Worm (Caenorhabditis elegans) whole organism, L4 larva: ENCODE measurements around the gene pag-3.
A peak's percentile ranks its signal among the peaks of the same experiment; 100 is the strongest.

ENCODE experiments used
- D1046.2 ChIP-seq: fragments of 200-800 bp; sonication (Bioruptor generic); IDR thresholded peaks from 2 replicates; pipeline ENCODE4 v1.3.6; 2022; ENCODE audit warnings: missing genetic modification characterization, missing compliant biosample characterization
- F44E2.7 ChIP-seq: fragments of 200-800 bp; sonication (Bioruptor generic); IDR thresholded peaks from 2 replicates; pipeline ENCODE4 v2.1.2; 2022; ENCODE audit warnings: missing genetic modification characterization, missing compliant biosample characterization
- F49E8.2 ChIP-seq: sonication (generic microtip); optimal IDR thresholded peaks from 2 replicates; lab custom pipeline; 2016; ENCODE audit warnings: missing compliant biosample characterization, mild to moderate bottlenecking, missing genetic modification characterization, borderline replicate concordance
- T20F7.1 ChIP-seq: fragments of 200-800 bp; sonication (Bioruptor generic); optimal IDR thresholded peaks from 2 replicates; lab custom pipeline; 2018; ENCODE audit warnings: mild to moderate bottlenecking, missing genetic modification characterization, missing compliant biosample characterization
- Y75B8A.6 ChIP-seq: fragments of 200-800 bp; sonication (Bioruptor generic); IDR thresholded peaks from 2 replicates; pipeline ENCODE4 v1.3.6; 2022; ENCODE audit warnings: missing genetic modification reagents, missing genetic modification characterization, missing compliant biosample characterization
- ZK546.5 ChIP-seq, 2 experiments: sonication (generic microtip); optimal IDR thresholded peaks; 2 replicates each; lab custom pipeline; 2017; ENCODE audit warnings: missing biosample characterization in 2 of 2, missing genetic modification characterization in 2 of 2
- attf-4 ChIP-seq: sonication (generic microtip); optimal IDR thresholded peaks from 3 replicates; lab custom pipeline; 2017; ENCODE audit warnings: missing biosample characterization, missing genetic modification characterization
- ceh-28 ChIP-seq: fragments of 150-350 bp; optimal IDR thresholded peaks from 2 replicates; lab custom pipeline; 2014; ENCODE audit warnings: missing biosample characterization, missing genetic modification reagents, missing genetic modification characterization
- ceh-44 ChIP-seq: fragments of 200-800 bp; sonication (Bioruptor generic); IDR thresholded peaks from 2 replicates; pipeline ENCODE4 v1.3.6; 2022; ENCODE audit warnings: missing genetic modification reagents, missing genetic modification characterization, missing compliant biosample characterization
- ceh-62 ChIP-seq: sonication (generic microtip); optimal IDR thresholded peaks from 2 replicates; lab custom pipeline; 2017; ENCODE audit warnings: missing biosample characterization, missing genetic modification characterization
- cey-2 ChIP-seq: sonication (generic microtip); optimal IDR thresholded peaks from 3 replicates; lab custom pipeline; 2017; ENCODE audit warnings: missing genetic modification characterization, mild to moderate bottlenecking, missing compliant biosample characterization, antibody characterized with exemption, borderline replicate concordance; ENCODE audit not compliant: insufficient read depth
- daf-16 ChIP-seq, 3 experiments: sonication (generic microtip); optimal IDR thresholded peaks; 2 replicates each; lab custom pipeline; 2016 to 2017; ENCODE audit warnings: missing genetic modification characterization in 3 of 3, missing genetic modification reagents in 3 of 3, mild to moderate bottlenecking in 2 of 3, missing compliant biosample characterization in 2 of 3, missing biosample characterization in 1 of 3, moderate library complexity in 1 of 3
- dmd-6 ChIP-seq: fragments of 200-800 bp; sonication (Bioruptor generic); IDR thresholded peaks from 2 replicates; pipeline ENCODE4 v1.3.6; 2022; ENCODE audit warnings: missing genetic modification reagents, missing genetic modification characterization, missing compliant biosample characterization
- dmd-8 ChIP-seq: fragments of 200-800 bp; sonication (Bioruptor generic); IDR thresholded peaks from 2 replicates; pipeline ENCODE4 v1.3.6; 2022; ENCODE audit warnings: missing genetic modification characterization, missing compliant biosample characterization
- dve-1 ChIP-seq: sonication (generic microtip); optimal IDR thresholded peaks from 2 replicates; lab custom pipeline; 2017; ENCODE audit warnings: antibody characterized with exemption, mild to moderate bottlenecking, missing genetic modification characterization, missing compliant biosample characterization; ENCODE audit not compliant: insufficient read depth
- egl-43 ChIP-seq: fragments of 200-800 bp; sonication (Bioruptor generic); IDR thresholded peaks from 2 replicates; pipeline ENCODE4 v1.3.6; 2022; ENCODE audit warnings: missing genetic modification reagents, missing genetic modification characterization, missing compliant biosample characterization
- fkh-10 ChIP-seq: fragments of 150-350 bp; optimal IDR thresholded peaks from 2 replicates; lab custom pipeline; 2014; ENCODE audit warnings: missing biosample characterization, missing genetic modification reagents, missing genetic modification characterization
- hlh-11 ChIP-seq: fragments of 200-800 bp; sonication (Bioruptor generic); optimal IDR thresholded peaks from 2 replicates; lab custom pipeline; 2018; ENCODE audit warnings: mild to moderate bottlenecking, missing genetic modification characterization, missing compliant biosample characterization
- hlh-30 ChIP-seq: sonication (generic microtip); optimal IDR thresholded peaks from 2 replicates; lab custom pipeline; 2017; ENCODE audit warnings: antibody characterized with exemption, mild to moderate bottlenecking, missing genetic modification characterization, missing compliant biosample characterization; ENCODE audit not compliant: insufficient read depth
- lim-7 ChIP-seq: fragments of 200-800 bp; sonication (Bioruptor generic); IDR thresholded peaks from 2 replicates; pipeline ENCODE4 v1.3.6; 2022; ENCODE audit warnings: missing genetic modification characterization, missing compliant biosample characterization
- lin-13 ChIP-seq: fragments of 150-350 bp; optimal IDR thresholded peaks from 2 replicates; lab custom pipeline; 2014; ENCODE audit warnings: missing biosample characterization, missing genetic modification reagents, missing genetic modification characterization
- lin-15B ChIP-seq: fragments of 150-350 bp; sonication (generic microtip); optimal IDR thresholded peaks from 3 replicates; lab custom pipeline; 2014; ENCODE audit warnings: missing biosample characterization, missing genetic modification characterization
- lin-29 ChIP-seq: fragments of 200-800 bp; sonication (Bioruptor generic); IDR thresholded peaks from 2 replicates; pipeline ENCODE4 v1.3.6; 2022; ENCODE audit warnings: missing genetic modification reagents, missing genetic modification characterization, missing compliant biosample characterization
- lin-38 ChIP-seq: fragments of 200-800 bp; sonication (Bioruptor generic); IDR thresholded peaks from 2 replicates; pipeline ENCODE4 v1.3.6; 2022; ENCODE audit warnings: missing genetic modification reagents, missing genetic modification characterization, missing compliant biosample characterization
- lir-3 ChIP-seq: sonication (generic microtip); optimal IDR thresholded peaks from 2 replicates; lab custom pipeline; 2016; ENCODE audit warnings: mild to moderate bottlenecking, missing genetic modification characterization, missing compliant biosample characterization
- lsy-2 ChIP-seq, 2 experiments: fragments of 150-350 bp in 1 of 2; sonication (generic microtip) in 1 of 2; optimal IDR thresholded peaks; 2 replicates each; lab custom pipeline; 2014 to 2017; ENCODE audit warnings: missing biosample characterization in 2 of 2, missing genetic modification characterization in 2 of 2
- madf-5 ChIP-seq, 2 experiments: fragments of 200-800 bp; sonication (Bioruptor generic); IDR thresholded peaks; 2 replicates each; pipeline ENCODE4 v1.3.6; 2022; ENCODE audit warnings: missing compliant biosample characterization in 2 of 2, missing genetic modification characterization in 2 of 2
- mep-1 ChIP-seq: fragments of 150-350 bp; sonication (generic microtip); optimal IDR thresholded peaks from 3 replicates; lab custom pipeline; 2014; ENCODE audit warnings: missing biosample characterization, missing genetic modification characterization
- mes-2 ChIP-seq: sonication (generic microtip); optimal IDR thresholded peaks from 2 replicates; lab custom pipeline; 2016; ENCODE audit warnings: missing genotype, mild to moderate bottlenecking, missing genetic modification characterization, missing compliant biosample characterization; ENCODE audit not compliant: poor library complexity, severe bottlenecking
- nhr-10 ChIP-seq: fragments of 150-350 bp; optimal IDR thresholded peaks from 2 replicates; lab custom pipeline; 2014; ENCODE audit warnings: missing biosample characterization, missing genetic modification characterization
- nhr-102 ChIP-seq: sonication (generic microtip); optimal IDR thresholded peaks from 2 replicates; lab custom pipeline; 2016; ENCODE audit warnings: mild to moderate bottlenecking, missing genetic modification characterization, moderate library complexity, missing compliant biosample characterization
- nhr-111 ChIP-seq: fragments of 200-800 bp; sonication (Bioruptor generic); optimal IDR thresholded peaks from 2 replicates; lab custom pipeline; 2018; ENCODE audit warnings: mild to moderate bottlenecking, missing genetic modification characterization, missing compliant biosample characterization
- nhr-237 ChIP-seq: sonication (generic microtip); optimal IDR thresholded peaks from 2 replicates; lab custom pipeline; 2017; ENCODE audit warnings: missing biosample characterization, missing genetic modification characterization
- nhr-25 ChIP-seq: sonication (generic microtip); optimal IDR thresholded peaks from 2 replicates; lab custom pipeline; 2017; ENCODE audit warnings: missing genetic modification characterization, mild to moderate bottlenecking, missing compliant biosample characterization, antibody characterized with exemption, moderate library complexity, borderline replicate concordance; ENCODE audit not compliant: insufficient read depth
- nhr-28 ChIP-seq: fragments of 150-350 bp; optimal IDR thresholded peaks from 2 replicates; lab custom pipeline; 2014; ENCODE audit warnings: missing biosample characterization, missing genetic modification characterization
- nhr-41 ChIP-seq: fragments of 200-800 bp; sonication (Bioruptor generic); IDR thresholded peaks from 2 replicates; pipeline ENCODE4 v1.3.6; 2022; ENCODE audit warnings: missing genetic modification reagents, missing genetic modification characterization, missing compliant biosample characterization
- nhr-48 ChIP-seq: sonication (generic microtip); optimal IDR thresholded peaks from 2 replicates; lab custom pipeline; 2016; ENCODE audit warnings: mild to moderate bottlenecking, missing genetic modification characterization, missing compliant biosample characterization
- pha-4 ChIP-seq, 2 experiments: fragments of 150-350 bp in 1 of 2; fragments of 200-800 bp in 1 of 2; sonication (Bioruptor generic) in 1 of 2; IDR thresholded peaks in 1 of 2; optimal IDR thresholded peaks in 1 of 2; 2 replicates each; pipeline versions ENCODE4 v1.3.6 to Lab custom; 2014 to 2022; ENCODE audit warnings: missing genetic modification characterization in 2 of 2, missing genetic modification reagents in 2 of 2, missing biosample characterization in 1 of 2, missing compliant biosample characterization in 1 of 2
- php-3 ChIP-seq: fragments of 200-800 bp; sonication (Bioruptor generic); IDR thresholded peaks from 2 replicates; pipeline ENCODE4 v1.3.6; 2022; ENCODE audit warnings: missing genetic modification reagents, missing genetic modification characterization, missing compliant biosample characterization
- pqm-1 ChIP-seq: sonication (generic microtip); optimal IDR thresholded peaks from 2 replicates; lab custom pipeline; 2017; ENCODE audit warnings: missing biosample characterization, missing genetic modification characterization
- spr-3 ChIP-seq: fragments of 200-800 bp; sonication (Bioruptor generic); optimal IDR thresholded peaks from 2 replicates; lab custom pipeline; 2018; ENCODE audit warnings: mild to moderate bottlenecking, missing genetic modification characterization, missing compliant biosample characterization
- unc-130 ChIP-seq: sonication (generic microtip); optimal IDR thresholded peaks from 2 replicates; lab custom pipeline; 2016; ENCODE audit warnings: missing genetic modification reagents, missing genetic modification characterization, missing compliant biosample characterization
- unc-62 ChIP-seq, 3 experiments: fragments of 150-350 bp in 1 of 3; sonication (generic microtip); optimal IDR thresholded peaks in 2 of 3; peaks in 1 of 3; 1 replicate in 1 of 3; 2 replicates in 2 of 3; lab custom pipeline; 2014 to 2017; ENCODE audit warnings: missing biosample characterization in 3 of 3, missing genetic modification characterization in 3 of 3, missing genetic modification reagents in 3 of 3, missing genotype in 1 of 3
- vab-7 ChIP-seq: fragments of 200-800 bp; sonication (Bioruptor generic); IDR thresholded peaks from 2 replicates; pipeline ENCODE4 v1.3.6; 2022; ENCODE audit warnings: missing genetic modification reagents, missing genetic modification characterization, missing compliant biosample characterization
- zag-1 ChIP-seq: fragments of 150-350 bp; optimal IDR thresholded peaks from 2 replicates; lab custom pipeline; 2014; ENCODE audit warnings: missing biosample characterization, missing genetic modification characterization
- zfp-2 ChIP-seq: sonication (generic microtip); optimal IDR thresholded peaks from 2 replicates; lab custom pipeline; 2016; ENCODE audit warnings: mild to moderate bottlenecking, missing genetic modification characterization, missing compliant biosample characterization

pag-3 gene

DNA sequence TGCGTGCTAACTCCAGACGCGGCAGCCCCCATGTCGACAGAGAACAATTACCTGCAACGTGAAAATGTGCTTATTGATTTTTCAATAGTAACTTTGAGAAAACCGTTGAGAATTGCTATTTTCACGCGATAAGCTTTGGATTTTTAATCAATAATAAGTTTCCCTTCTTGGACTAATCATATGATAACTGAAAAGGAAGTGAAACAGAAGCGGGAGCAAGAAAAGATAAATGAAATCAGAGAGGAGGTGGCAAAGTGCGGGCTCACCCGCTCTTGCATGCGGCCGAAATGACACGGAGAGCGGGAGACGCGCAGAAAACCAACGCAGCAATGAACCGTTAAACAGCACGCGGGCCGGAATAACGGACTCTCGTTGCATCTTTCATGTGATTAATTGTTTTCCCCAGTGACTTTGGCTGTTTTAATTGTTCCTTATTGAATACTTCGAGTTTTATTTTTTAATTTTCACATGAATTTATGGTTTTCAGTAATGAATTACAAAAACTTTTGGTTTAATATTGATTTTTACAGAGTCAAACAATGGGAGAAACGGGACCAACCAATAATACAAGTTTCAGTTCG is 15.9 kb upstream of the pag-3 start, which contains the start of the genes flwr-1 and tbc-1 (continued):
- no peak for TF ChIP-seq nhr-237 (tag; lab: Kevin White, UChicago)
- no peak for TF ChIP-seq zag-1 (tag; lab: Kevin White, UChicago)
- no peak for TF ChIP-seq unc-130
- no peak for TF ChIP-seq unc-62 (GFP tag; optimal IDR thresholded peaks at IDR 0.05 in 1 of 2; lab: Kevin White, UChicago)
- no peak for TF ChIP-seq unc-62 (tag; optimal IDR thresholded peaks at IDR 0.05; lab: Kevin White, UChicago)
- TF ChIP-seq mes-2: peak; percentile 51
- TF ChIP-seq spr-3 (GFP tag; lab: Kevin White, UChicago): no peak
- TF ChIP-seq ceh-28 (tag; lab: Kevin White, UChicago): peak; percentile 35
- TF ChIP-seq fkh-10 (GFP tag; lab: Kevin White, UChicago): no peak
- TF ChIP-seq dmd-8: no peak
- TF ChIP-seq dve-1 (tag; lab: Kevin White, UChicago): peak; percentile 47
- TF ChIP-seq F49E8.2: no peak
- no peak for TF ChIP-seq nhr-41 (GFP tag; lab: Robert Waterston, UW)
- no peak for TF ChIP-seq nhr-102
- TF ChIP-seq attf-4: no peak
- no peak for TF ChIP-seq daf-16 (GFP tag; optimal IDR thresholded peaks at IDR 0.05; lab: Kevin White, UChicago)
- TF ChIP-seq daf-16 (tag; optimal IDR thresholded peaks at IDR 0.05; lab: Kevin White, UChicago): peak; percentile 41
- TF ChIP-seq vab-7 (GFP tag; lab: Robert Waterston, UW): no peak
- peak; percentile 47 for TF ChIP-seq hlh-11 (tag; lab: Kevin White, UChicago)
- TF ChIP-seq nhr-28 (tag; lab: Kevin White, UChicago): peak; percentile 10
- TF ChIP-seq T20F7.1 (GFP tag; lab: Kevin White, UChicago): peak; percentile 94
- no peak for TF ChIP-seq zfp-2 (tag; lab: Kevin White, UChicago)
- no peak for TF ChIP-seq lin-15B (tag; lab: Kevin White, UChicago)
- TF ChIP-seq lin-13 (GFP tag; lab: Kevin White, UChicago): no peak
- no peak for TF ChIP-seq lsy-2 (tag; optimal IDR thresholded peaks at IDR 0.05; lab: Kevin White, UChicago)
- no peak for TF ChIP-seq F44E2.7 (GFP tag; lab: Robert Waterston, UW)
- TF ChIP-seq hlh-30 (tag; lab: Kevin White, UChicago): peak; percentile 81
- no peak for TF ChIP-seq lim-7 (GFP tag; lab: Robert Waterston, UW)
- no peak for TF ChIP-seq php-3
- no peak for TF ChIP-seq lin-29 (GFP tag; lab: Robert Waterston, UW)
- no peak for TF ChIP-seq madf-5 (GFP tag; IDR thresholded peaks at IDR 0.05; lab: Robert Waterston, UW)
- TF ChIP-seq ZK546.5 (tag; optimal IDR thresholded peaks at IDR 0.05; lab: Kevin White, UChicago): no peak
- TF ChIP-seq ceh-62: no peak
- no peak for TF ChIP-seq nhr-10 (tag; lab: Kevin White, UChicago)
- TF ChIP-seq nhr-25 (tag; lab: Kevin White, UChicago): no peak
- no peak for TF ChIP-seq mep-1 (tag; lab: Kevin White, UChicago)
- no peak for TF ChIP-seq nhr-48 (tag; lab: Kevin White, UChicago)
- TF ChIP-seq ceh-44: no peak
- TF ChIP-seq Y75B8A.6 (GFP tag; lab: Robert Waterston, UW): no peak
- no peak for TF ChIP-seq lin-38
- no peak for TF ChIP-seq D1046.2 (GFP tag; lab: Robert Waterston, UW)
- TF ChIP-seq pqm-1 (tag; lab: Kevin White, UChicago): peak; percentile 29
- no peak for TF ChIP-seq egl-43 (GFP tag; lab: Robert Waterston, UW)
- TF ChIP-seq lir-3 (tag; lab: Kevin White, UChicago): no peak
- no peak for TF ChIP-seq nhr-111 (GFP tag; lab: Kevin White, UChicago)
- no peak for TF ChIP-seq pha-4 (GFP tag; IDR thresholded peaks at IDR 0.05; lab: Robert Waterston, UW)
- no peak for TF ChIP-seq pha-4 (tag; optimal IDR thresholded peaks at IDR 0.05; lab: Kevin White, UChicago)
- peak; percentile 51 for TF ChIP-seq dmd-6 (GFP tag; lab: Robert Waterston, UW)
- TF ChIP-seq cey-2 (tag; lab: Kevin White, UChicago): no peak
- TF ChIP-seq, all 104 proteins: peak for 14
